Worm (Caenorhabditis elegans) whole organism, L4 larva: Measurements from ENCODE around the gene cutl-11.
A peak's percentile ranks its signal among the peaks of the same experiment; 100 is the strongest.

Experiments
- T20F7.1 ChIP-seq: fragments of 200-800 bp; sonication (Bioruptor generic); optimal IDR thresholded peaks from 2 replicates; lab custom pipeline; 2018; ENCODE audit warnings: mild to moderate bottlenecking, missing genetic modification characterization, missing compliant biosample characterization
- T26A8.4 ChIP-seq: fragments of 200-800 bp; sonication (Bioruptor generic); IDR thresholded peaks from 2 replicates; pipeline ENCODE4 v1.3.6; 2022; ENCODE audit warnings: missing genetic modification characterization, missing compliant biosample characterization
- Y5F2A.4 ChIP-seq: fragments of 200-800 bp; sonication (Bioruptor generic); optimal IDR thresholded peaks from 2 replicates; lab custom pipeline; 2018; ENCODE audit warnings: mild to moderate bottlenecking, missing genetic modification characterization, missing compliant biosample characterization
- aha-1 ChIP-seq: fragments of 150-350 bp; peaks from one replicate; lab custom pipeline; 2014; ENCODE audit warnings: missing biosample characterization, missing genetic modification characterization
- ama-1 ChIP-seq: fragments of 150-350 bp; optimal IDR thresholded peaks from 2 replicates; lab custom pipeline; 2014; ENCODE audit warnings: inconsistent platforms, mixed read lengths
- arid-1 ChIP-seq: fragments of 200-800 bp; sonication (Bioruptor generic); conservative IDR thresholded peaks from 2 replicates; pipeline ENCODE4 v1.3.6; 2022; ENCODE audit warnings: missing genetic modification reagents, missing genetic modification characterization, missing compliant biosample characterization
- ceh-20 ChIP-seq: fragments of 200-800 bp; sonication (Bioruptor generic); IDR thresholded peaks from 2 replicates; pipeline ENCODE4 v1.3.6; 2022; ENCODE audit warnings: missing genetic modification reagents, missing genetic modification characterization, missing compliant biosample characterization
- ceh-32 ChIP-seq: sonication (generic microtip); optimal IDR thresholded peaks from 2 replicates; lab custom pipeline; 2016; ENCODE audit warnings: mild to moderate bottlenecking, missing genetic modification characterization, missing compliant biosample characterization; ENCODE audit not compliant: poor library complexity
- ctbp-1 ChIP-seq: fragments of 200-800 bp; sonication (Bioruptor generic); IDR thresholded peaks from 2 replicates; pipeline ENCODE4 v1.3.6; 2022; ENCODE audit warnings: missing genetic modification reagents, missing genetic modification characterization, missing compliant biosample characterization
- daf-19 ChIP-seq: fragments of 200-800 bp; sonication (Bioruptor generic); conservative IDR thresholded peaks from 2 replicates; pipeline ENCODE4 v1.3.6; 2022; ENCODE audit warnings: missing genetic modification characterization, missing compliant biosample characterization
- dmd-6 ChIP-seq: fragments of 200-800 bp; sonication (Bioruptor generic); IDR thresholded peaks from 2 replicates; pipeline ENCODE4 v1.3.6; 2022; ENCODE audit warnings: missing genetic modification reagents, missing genetic modification characterization, missing compliant biosample characterization
- dmd-8 ChIP-seq: fragments of 200-800 bp; sonication (Bioruptor generic); IDR thresholded peaks from 2 replicates; pipeline ENCODE4 v1.3.6; 2022; ENCODE audit warnings: missing genetic modification characterization, missing compliant biosample characterization
- duxl-1 ChIP-seq: sonication (generic microtip); optimal IDR thresholded peaks from 2 replicates; lab custom pipeline; 2016; ENCODE audit warnings: mild to moderate bottlenecking, missing genetic modification characterization, moderate library complexity, missing compliant biosample characterization; ENCODE audit not compliant: poor library complexity
- dve-1 ChIP-seq: sonication (generic microtip); optimal IDR thresholded peaks from 2 replicates; lab custom pipeline; 2017; ENCODE audit warnings: antibody characterized with exemption, mild to moderate bottlenecking, missing genetic modification characterization, missing compliant biosample characterization; ENCODE audit not compliant: insufficient read depth
- egl-27 ChIP-seq: sonication (generic microtip); optimal IDR thresholded peaks from 3 replicates; lab custom pipeline; 2017; ENCODE audit warnings: missing biosample characterization, missing genetic modification reagents, missing genetic modification characterization
- egl-43 ChIP-seq: fragments of 200-800 bp; sonication (Bioruptor generic); IDR thresholded peaks from 2 replicates; pipeline ENCODE4 v1.3.6; 2022; ENCODE audit warnings: missing genetic modification reagents, missing genetic modification characterization, missing compliant biosample characterization
- fos-1 ChIP-seq: fragments of 150-350 bp; optimal IDR thresholded peaks from 2 replicates; lab custom pipeline; 2014; ENCODE audit warnings: missing biosample characterization, missing genetic modification characterization
- hif-1 ChIP-seq, 2 experiments: sonication (generic microtip); optimal IDR thresholded peaks; 2 replicates each; lab custom pipeline; 2016 to 2017; ENCODE audit warnings: missing compliant biosample characterization in 2 of 2, missing genetic modification characterization in 2 of 2, missing genetic modification reagents in 2 of 2, missing genotype in 2 of 2, mild to moderate bottlenecking in 1 of 2
- hlh-30 ChIP-seq: sonication (generic microtip); optimal IDR thresholded peaks from 2 replicates; lab custom pipeline; 2017; ENCODE audit warnings: antibody characterized with exemption, mild to moderate bottlenecking, missing genetic modification characterization, missing compliant biosample characterization; ENCODE audit not compliant: insufficient read depth
- lin-15B ChIP-seq: fragments of 150-350 bp; sonication (generic microtip); optimal IDR thresholded peaks from 3 replicates; lab custom pipeline; 2014; ENCODE audit warnings: missing biosample characterization, missing genetic modification characterization
- lin-29 ChIP-seq: fragments of 200-800 bp; sonication (Bioruptor generic); IDR thresholded peaks from 2 replicates; pipeline ENCODE4 v1.3.6; 2022; ENCODE audit warnings: missing genetic modification reagents, missing genetic modification characterization, missing compliant biosample characterization
- lin-38 ChIP-seq: fragments of 200-800 bp; sonication (Bioruptor generic); IDR thresholded peaks from 2 replicates; pipeline ENCODE4 v1.3.6; 2022; ENCODE audit warnings: missing genetic modification reagents, missing genetic modification characterization, missing compliant biosample characterization
- lin-39 ChIP-seq: fragments of 150-350 bp; optimal IDR thresholded peaks from 2 replicates; lab custom pipeline; 2014; ENCODE audit warnings: missing biosample characterization, missing genetic modification reagents, missing genetic modification characterization
- lsy-2 ChIP-seq, 2 experiments: fragments of 150-350 bp in 1 of 2; sonication (generic microtip) in 1 of 2; optimal IDR thresholded peaks; 2 replicates each; lab custom pipeline; 2014 to 2017; ENCODE audit warnings: missing biosample characterization in 2 of 2, missing genetic modification characterization in 2 of 2
- mdt-29 ChIP-seq: fragments of 200-800 bp; sonication (Bioruptor generic); IDR thresholded peaks from 2 replicates; pipeline ENCODE4 v1.3.6; 2022; ENCODE audit warnings: missing genetic modification reagents, missing genetic modification characterization, missing compliant biosample characterization
- mep-1 ChIP-seq: fragments of 150-350 bp; sonication (generic microtip); optimal IDR thresholded peaks from 3 replicates; lab custom pipeline; 2014; ENCODE audit warnings: missing biosample characterization, missing genetic modification characterization
- mes-2 ChIP-seq: sonication (generic microtip); optimal IDR thresholded peaks from 2 replicates; lab custom pipeline; 2016; ENCODE audit warnings: missing genotype, mild to moderate bottlenecking, missing genetic modification characterization, missing compliant biosample characterization; ENCODE audit not compliant: poor library complexity, severe bottlenecking
- nhr-102 ChIP-seq: sonication (generic microtip); optimal IDR thresholded peaks from 2 replicates; lab custom pipeline; 2016; ENCODE audit warnings: mild to moderate bottlenecking, missing genetic modification characterization, moderate library complexity, missing compliant biosample characterization
- nhr-111 ChIP-seq: fragments of 200-800 bp; sonication (Bioruptor generic); optimal IDR thresholded peaks from 2 replicates; lab custom pipeline; 2018; ENCODE audit warnings: mild to moderate bottlenecking, missing genetic modification characterization, missing compliant biosample characterization
- nhr-237 ChIP-seq: sonication (generic microtip); optimal IDR thresholded peaks from 2 replicates; lab custom pipeline; 2017; ENCODE audit warnings: missing biosample characterization, missing genetic modification characterization
- nhr-25 ChIP-seq: sonication (generic microtip); optimal IDR thresholded peaks from 2 replicates; lab custom pipeline; 2017; ENCODE audit warnings: missing genetic modification characterization, mild to moderate bottlenecking, missing compliant biosample characterization, antibody characterized with exemption, moderate library complexity, borderline replicate concordance; ENCODE audit not compliant: insufficient read depth
- nhr-77 ChIP-seq: fragments of 150-350 bp; optimal IDR thresholded peaks from 2 replicates; lab custom pipeline; 2014; ENCODE audit warnings: missing biosample characterization, missing genetic modification characterization
- pha-4 ChIP-seq, 2 experiments: fragments of 150-350 bp in 1 of 2; fragments of 200-800 bp in 1 of 2; sonication (Bioruptor generic) in 1 of 2; IDR thresholded peaks in 1 of 2; optimal IDR thresholded peaks in 1 of 2; 2 replicates each; pipeline versions ENCODE4 v1.3.6 to Lab custom; 2014 to 2022; ENCODE audit warnings: missing genetic modification characterization in 2 of 2, missing genetic modification reagents in 2 of 2, missing biosample characterization in 1 of 2, missing compliant biosample characterization in 1 of 2
- rbr-2 ChIP-seq: sonication (generic microtip); optimal IDR thresholded peaks from 2 replicates; lab custom pipeline; 2016; ENCODE audit warnings: missing genotype, missing genetic modification characterization, missing compliant biosample characterization
- saeg-2 ChIP-seq: fragments of 200-800 bp; sonication (Bioruptor generic); IDR thresholded peaks from 2 replicates; pipeline ENCODE4 v1.3.6; 2022; ENCODE audit warnings: missing genetic modification reagents, missing genetic modification characterization, missing compliant biosample characterization
- sdz-12 ChIP-seq: fragments of 200-800 bp; sonication (Bioruptor generic); optimal IDR thresholded peaks from 2 replicates; lab custom pipeline; 2018; ENCODE audit warnings: mild to moderate bottlenecking, missing genetic modification characterization, missing compliant biosample characterization
- set-16 ChIP-seq: fragments of 200-800 bp; sonication (Bioruptor generic); IDR thresholded peaks from 2 replicates; pipeline ENCODE4 v1.3.6; 2022; ENCODE audit warnings: missing genetic modification reagents, missing genetic modification characterization, missing compliant biosample characterization
- skn-1 ChIP-seq: fragments of 150-350 bp; optimal IDR thresholded peaks from 2 replicates; lab custom pipeline; 2014; ENCODE audit warnings: missing biosample characterization, missing genetic modification characterization
- spr-1 ChIP-seq: sonication (generic microtip); optimal IDR thresholded peaks from 2 replicates; lab custom pipeline; 2016; ENCODE audit warnings: mild to moderate bottlenecking, missing genetic modification characterization, missing compliant biosample characterization
- spr-3 ChIP-seq: fragments of 200-800 bp; sonication (Bioruptor generic); optimal IDR thresholded peaks from 2 replicates; lab custom pipeline; 2018; ENCODE audit warnings: mild to moderate bottlenecking, missing genetic modification characterization, missing compliant biosample characterization
- tra-1 ChIP-seq: fragments of 200-800 bp; sonication (Bioruptor generic); IDR thresholded peaks from 2 replicates; pipeline ENCODE4 v1.3.6; 2022; ENCODE audit warnings: missing genetic modification reagents, missing genetic modification characterization, missing compliant biosample characterization
- unc-62 ChIP-seq, 3 experiments: fragments of 150-350 bp in 1 of 3; sonication (generic microtip); optimal IDR thresholded peaks in 2 of 3; peaks in 1 of 3; 1 replicate in 1 of 3; 2 replicates in 2 of 3; lab custom pipeline; 2014 to 2017; ENCODE audit warnings: missing biosample characterization in 3 of 3, missing genetic modification characterization in 3 of 3, missing genetic modification reagents in 3 of 3, missing genotype in 1 of 3
- zag-1 ChIP-seq: fragments of 150-350 bp; optimal IDR thresholded peaks from 2 replicates; lab custom pipeline; 2014; ENCODE audit warnings: missing biosample characterization, missing genetic modification characterization
- zfp-2 ChIP-seq: sonication (generic microtip); optimal IDR thresholded peaks from 2 replicates; lab custom pipeline; 2016; ENCODE audit warnings: mild to moderate bottlenecking, missing genetic modification characterization, missing compliant biosample characterization
- zip-11 ChIP-seq: fragments of 200-800 bp; sonication (Bioruptor generic); IDR thresholded peaks from 2 replicates; pipeline ENCODE4 v1.3.6; 2022; ENCODE audit warnings: missing genetic modification characterization, missing compliant biosample characterization
- ztf-11 ChIP-seq: fragments of 150-350 bp; optimal IDR thresholded peaks from 2 replicates; lab custom pipeline; 2014; ENCODE audit warnings: missing biosample characterization, missing genetic modification characterization

Gene cutl-11

DNA sequence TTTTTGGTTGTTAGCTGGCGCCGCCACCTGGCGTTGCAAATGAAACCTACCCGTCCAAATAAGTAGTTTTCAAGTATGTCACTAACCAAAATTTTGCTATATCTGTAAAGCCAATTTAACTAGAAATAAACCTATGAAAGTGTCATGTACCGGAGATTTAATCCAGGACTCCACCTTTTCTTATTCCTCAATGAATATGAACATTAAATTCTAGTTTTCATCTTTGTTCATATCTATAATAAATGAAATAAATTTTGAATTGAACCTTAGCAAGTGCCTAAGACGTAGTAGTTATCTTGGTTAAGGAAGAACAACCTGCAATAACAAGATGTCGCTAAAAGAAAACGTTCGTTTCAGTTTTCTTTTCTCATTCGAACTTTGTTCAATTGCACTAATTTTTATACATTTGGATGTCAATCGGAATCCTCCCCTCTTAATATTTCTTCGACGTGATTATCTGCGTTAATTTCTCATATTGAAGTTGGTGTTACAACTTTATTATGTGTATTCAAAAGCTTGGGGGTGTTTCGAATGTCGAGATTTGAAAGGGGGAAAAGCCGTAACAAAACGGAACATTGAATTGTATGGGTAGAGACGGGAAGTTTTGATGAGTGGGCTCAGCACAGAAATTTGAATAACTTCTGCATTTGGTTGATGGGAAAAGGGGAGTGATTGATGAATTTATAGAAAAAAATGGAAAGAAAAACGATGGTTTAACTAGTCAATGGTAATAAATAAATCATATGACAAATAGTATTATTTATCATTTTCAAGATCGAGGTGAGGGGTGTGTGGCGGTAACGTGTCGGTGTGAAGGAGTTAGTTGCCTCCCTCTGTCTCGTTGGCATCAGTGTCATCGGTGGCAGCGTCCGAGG lies 47.2 kb downstream of the cutl-11 start:
- TF ChIP-seq nhr-237 (tag; lab: Kevin White, UChicago), result peak; percentile 53
- no peak for TF ChIP-seq hlh-30 (tag; lab: Kevin White, UChicago)
- TF ChIP-seq dmd-8 (GFP tag; lab: Robert Waterston, UW), result no peak
- peak; percentile 92 for TF ChIP-seq T26A8.4
- TF ChIP-seq Y5F2A.4 (GFP tag; lab: Kevin White, UChicago), result peak; percentile 4
- peak; percentile 47 for TF ChIP-seq pha-4 (GFP tag; IDR thresholded peaks at IDR 0.05; lab: Robert Waterston, UW)
- TF ChIP-seq pha-4 (tag; optimal IDR thresholded peaks at IDR 0.05; lab: Kevin White, UChicago), result no peak
- TF ChIP-seq ceh-20 (GFP tag; lab: Robert Waterston, UW), result 0 out of 2 replicates have a peak, but pooled peaks have one; percentile 9
- peak in 1 of 2 experiments; percentile 11 for TF ChIP-seq unc-62 (GFP tag; optimal IDR thresholded peaks at IDR 0.05 in 1 of 2; lab: Kevin White, UChicago)
- no peak for TF ChIP-seq unc-62 (tag; optimal IDR thresholded peaks at IDR 0.05; lab: Kevin White, UChicago)
- 0 out of 2 replicates have a peak, but pooled peaks have one; percentile 8 for TF ChIP-seq saeg-2 (GFP tag; lab: Robert Waterston, UW)
- TF ChIP-seq nhr-25, result peak; percentile 50
- TF ChIP-seq ctbp-1 (GFP tag; lab: Robert Waterston, UW), result no peak
- 0 out of 2 replicates have a peak, but pooled peaks have one; percentile 7 for TF ChIP-seq zip-11 (GFP tag; lab: Robert Waterston, UW)
- TF ChIP-seq nhr-102 (tag; lab: Kevin White, UChicago), result peak; percentile 92
- TF ChIP-seq daf-19 (GFP tag; lab: Robert Waterston, UW), result 0 out of 2 replicates have a peak, but pooled peaks have one; percentile 57
- TF ChIP-seq zag-1 (tag; lab: Kevin White, UChicago), result peak; percentile 48
- TF ChIP-seq egl-43 (GFP tag; lab: Robert Waterston, UW), result no peak
- peak; percentile 75 for TF ChIP-seq T20F7.1 (GFP tag; lab: Kevin White, UChicago)
- TF ChIP-seq lin-38 (GFP tag; lab: Robert Waterston, UW), result peak; percentile 48
- TF ChIP-seq aha-1, result peak; percentile 93
- no peak for TF ChIP-seq lin-29
- peak; percentile 65 for TF ChIP-seq duxl-1 (tag; lab: Kevin White, UChicago)
- peak; percentile 58 for TF ChIP-seq nhr-77 (tag; lab: Kevin White, UChicago)
- peak; percentile 44 for TF ChIP-seq skn-1 (tag; lab: Kevin White, UChicago)
- TF ChIP-seq lin-39, result peak; percentile 2
- TF ChIP-seq rbr-2 (tag; lab: Kevin White, UChicago), result peak; percentile 63
- TF ChIP-seq set-16 (GFP tag; lab: Robert Waterston, UW), result 0 out of 2 replicates have a peak, but pooled peaks have one; percentile 14
- peak; percentile 36 for TF ChIP-seq tra-1 (GFP tag; lab: Robert Waterston, UW)
- peak; percentile 61 for TF ChIP-seq fos-1 (tag; lab: Kevin White, UChicago)
- TF ChIP-seq spr-1 (tag; lab: Kevin White, UChicago), result peak; percentile 64
- TF ChIP-seq mes-2 (tag; lab: Kevin White, UChicago), result peak; percentile 28
- TF ChIP-seq mdt-29 (GFP tag; lab: Robert Waterston, UW), result peak; percentile 23; the same call in 1 of the 2 replicates
- peak; percentile 4 for TF ChIP-seq lin-15B
- TF ChIP-seq ceh-32 (tag; lab: Kevin White, UChicago), result peak; percentile 11
- peak; percentile 70 for TF ChIP-seq spr-3
- TF ChIP-seq hif-1 (tag; optimal IDR thresholded peaks at IDR 0.05; lab: Kevin White, UChicago), result peak in 1 of 2 experiments; percentile 61
- peak; percentile 66 to 87 for TF ChIP-seq lsy-2 (tag; optimal IDR thresholded peaks at IDR 0.05; lab: Kevin White, UChicago)
- TF ChIP-seq dve-1, result peak; percentile 86
- TF ChIP-seq arid-1 (GFP tag; lab: Robert Waterston, UW), result peak; percentile 20
- TF ChIP-seq nhr-111, result peak; percentile 54
- TF ChIP-seq mep-1 (tag; lab: Kevin White, UChicago), result peak; percentile 94
- TF ChIP-seq egl-27 (tag; lab: Kevin White, UChicago), result no peak
- peak; percentile 94 for TF ChIP-seq ama-1 (lab: Kevin White, UChicago)
- 0 out of 2 replicates have a peak, but pooled peaks have one; percentile 23 for TF ChIP-seq dmd-6 (GFP tag; lab: Robert Waterston, UW)
- peak; percentile 25 for TF ChIP-seq zfp-2
- TF ChIP-seq ztf-11 (tag; lab: Kevin White, UChicago), result no peak
- TF ChIP-seq sdz-12, result peak; percentile 50
